Worm (Caenorhabditis elegans) whole organism, young adult: ENCODE data around the gene fzr-1.

Source experiments
- B0019.2 ChIP-seq: fragments of 200-800 bp; sonication (Bioruptor generic); conservative IDR thresholded peaks from 2 replicates; pipeline ENCODE4 v1.3.6; 2022; ENCODE audit warnings: missing genetic modification reagents, missing genetic modification characterization, missing compliant biosample characterization
- C06A6.2 ChIP-seq: fragments of 200-800 bp; sonication (Bioruptor generic); conservative IDR thresholded peaks from 2 replicates; pipeline ENCODE4 v1.3.6; 2022; ENCODE audit warnings: missing genetic modification characterization, missing compliant biosample characterization
- D2030.7 ChIP-seq: fragments of 200-800 bp; sonication (Bioruptor generic); IDR thresholded peaks from 2 replicates; pipeline ENCODE4 v1.3.6; 2022; ENCODE audit warnings: missing genetic modification reagents, missing genetic modification characterization, missing compliant biosample characterization
- F22D6.2 ChIP-seq: sonication (generic microtip); optimal IDR thresholded peaks from 2 replicates; lab custom pipeline; 2016; ENCODE audit warnings: mild to moderate bottlenecking, missing genetic modification characterization, missing compliant biosample characterization
- F23B12.7 ChIP-seq: sonication (generic microtip); optimal IDR thresholded peaks from 2 replicates; lab custom pipeline; 2017; ENCODE audit warnings: missing genetic modification characterization, mild to moderate bottlenecking, missing compliant biosample characterization, antibody characterized with exemption, moderate library complexity; ENCODE audit not compliant: insufficient read depth
- F33H1.4 ChIP-seq: fragments of 200-800 bp; sonication (Bioruptor generic); IDR thresholded peaks from 2 replicates; pipeline ENCODE4 v1.3.6; 2022; ENCODE audit warnings: missing genetic modification reagents, missing genetic modification characterization, missing compliant biosample characterization
- K12H6.12 ChIP-seq: fragments of 200-800 bp; sonication (Bioruptor generic); optimal IDR thresholded peaks from 2 replicates; lab custom pipeline; 2018; ENCODE audit warnings: mild to moderate bottlenecking, missing genetic modification characterization, missing compliant biosample characterization
- T07F8.4 ChIP-seq: sonication (generic microtip); optimal IDR thresholded peaks from 2 replicates; lab custom pipeline; 2016; ENCODE audit warnings: mild to moderate bottlenecking, missing genetic modification characterization, moderate library complexity, missing compliant biosample characterization
- Y53F4B.3 ChIP-seq: fragments of 200-800 bp; sonication (Bioruptor generic); IDR thresholded peaks from 2 replicates; pipeline ENCODE4 v1.3.6; 2022; ENCODE audit warnings: missing genetic modification reagents, missing genetic modification characterization, missing compliant biosample characterization
- Y56A3A.18 ChIP-seq: fragments of 200-800 bp; sonication (Bioruptor generic); IDR thresholded peaks from 2 replicates; pipeline ENCODE4 v1.3.6; 2022; ENCODE audit warnings: missing genetic modification reagents, missing genetic modification characterization, missing compliant biosample characterization
- Y95B8A.8 ChIP-seq: fragments of 200-800 bp; sonication (Bioruptor generic); IDR thresholded peaks from 2 replicates; pipeline ENCODE4 v1.3.6; 2022; ENCODE audit warnings: missing genetic modification reagents, missing genetic modification characterization, missing compliant biosample characterization
- aptf-2 ChIP-seq: fragments of 200-800 bp; sonication (Bioruptor generic); conservative IDR thresholded peaks from 2 replicates; pipeline ENCODE4 v1.3.6; 2022; ENCODE audit warnings: missing genetic modification reagents, missing genetic modification characterization, missing compliant biosample characterization
- aptf-3 ChIP-seq: fragments of 200-800 bp; sonication (Bioruptor generic); IDR thresholded peaks from 2 replicates; pipeline ENCODE4 v1.3.6; 2022; ENCODE audit warnings: missing genetic modification characterization, missing compliant biosample characterization
- attf-6 ChIP-seq: fragments of 200-800 bp; sonication (Bioruptor generic); IDR thresholded peaks from 2 replicates; pipeline ENCODE4 v1.3.6; 2022; ENCODE audit warnings: missing genetic modification reagents, missing genetic modification characterization, missing compliant biosample characterization
- bed-2 ChIP-seq: fragments of 200-800 bp; sonication (Bioruptor generic); IDR thresholded peaks from 2 replicates; pipeline ENCODE4 v1.3.6; 2022; ENCODE audit warnings: missing genetic modification reagents, missing genetic modification characterization, missing compliant biosample characterization
- cebp-2 ChIP-seq: fragments of 200-800 bp; sonication (Bioruptor generic); IDR thresholded peaks from 2 replicates; pipeline ENCODE4 v1.3.6; 2022; ENCODE audit warnings: missing genetic modification characterization, missing compliant biosample characterization
- ceh-79 ChIP-seq: sonication (generic microtip); optimal IDR thresholded peaks from 2 replicates; lab custom pipeline; 2017; ENCODE audit warnings: mild to moderate bottlenecking, missing genetic modification characterization, missing compliant biosample characterization
- chd-7 ChIP-seq: sonication (generic microtip); optimal IDR thresholded peaks from 2 replicates; lab custom pipeline; 2016; ENCODE audit warnings: mild to moderate bottlenecking, missing genetic modification characterization, moderate library complexity, missing compliant biosample characterization
- die-1 ChIP-seq: sonication (generic microtip); optimal IDR thresholded peaks from 2 replicates; lab custom pipeline; 2016; ENCODE audit warnings: missing genotype, mild to moderate bottlenecking, missing genetic modification characterization, missing compliant biosample characterization
- dox-1 ChIP-seq: fragments of 200-800 bp; sonication (Bioruptor generic); IDR thresholded peaks from 2 replicates; pipeline ENCODE4 v1.3.6; 2022; ENCODE audit warnings: missing genetic modification reagents, missing genetic modification characterization, missing compliant biosample characterization
- dpff-1 ChIP-seq: sonication (generic microtip); optimal IDR thresholded peaks from 2 replicates; lab custom pipeline; 2017; ENCODE audit warnings: mild to moderate bottlenecking, missing genetic modification characterization, missing compliant biosample characterization
- efl-1 ChIP-seq: fragments of 150-350 bp; optimal IDR thresholded peaks from 2 replicates; lab custom pipeline; 2014; ENCODE audit warnings: missing biosample characterization, missing genetic modification reagents, missing genetic modification characterization
- egl-44 ChIP-seq: fragments of 200-800 bp; sonication (Bioruptor generic); IDR thresholded peaks from 2 replicates; pipeline ENCODE4 v1.3.6; 2022; ENCODE audit warnings: missing genetic modification reagents, missing genetic modification characterization, missing compliant biosample characterization
- egrh-3 ChIP-seq: fragments of 200-800 bp; sonication (Bioruptor generic); IDR thresholded peaks from 2 replicates; pipeline ENCODE4 v1.3.6; 2022; ENCODE audit warnings: missing genetic modification reagents, missing genetic modification characterization, missing compliant biosample characterization
- hlh-26 ChIP-seq: fragments of 200-800 bp; sonication (Bioruptor generic); conservative IDR thresholded peaks from 2 replicates; pipeline ENCODE4 v1.3.6; 2022; ENCODE audit warnings: missing genetic modification reagents, missing genetic modification characterization, missing compliant biosample characterization
- hmg-20 ChIP-seq: fragments of 200-800 bp; sonication (Bioruptor generic); IDR thresholded peaks from 2 replicates; pipeline ENCODE4 v1.3.6; 2022; ENCODE audit warnings: missing genetic modification reagents, missing genetic modification characterization, missing compliant biosample characterization
- hrde-1 ChIP-seq: sonication (generic microtip); optimal IDR thresholded peaks from 2 replicates; lab custom pipeline; 2016; ENCODE audit warnings: missing genetic modification characterization, mild to moderate bottlenecking, missing compliant biosample characterization, moderate library complexity, missing genotype, missing genetic modification reagents, borderline replicate concordance
- lag-1 ChIP-seq: fragments of 200-800 bp; sonication (Bioruptor generic); IDR thresholded peaks from 2 replicates; pipeline ENCODE4 v1.3.6; 2022; ENCODE audit warnings: missing genetic modification reagents, missing genetic modification characterization, missing compliant biosample characterization
- let-526 ChIP-seq: fragments of 200-800 bp; sonication (Bioruptor generic); IDR thresholded peaks from 2 replicates; pipeline ENCODE4 v1.3.6; 2022; ENCODE audit warnings: missing genetic modification reagents, missing genetic modification characterization, missing compliant biosample characterization
- let-607 ChIP-seq, 2 experiments: fragments of 200-800 bp in 1 of 2; sonication (Bioruptor generic) in 1 of 2; sonication (generic microtip) in 1 of 2; optimal IDR thresholded peaks; 2 replicates each; lab custom pipeline; 2016 to 2018; ENCODE audit warnings: mild to moderate bottlenecking in 2 of 2, missing compliant biosample characterization in 2 of 2, missing genetic modification characterization in 2 of 2, moderate library complexity in 2 of 2, missing genotype in 1 of 2
- lsl-1 ChIP-seq: fragments of 200-800 bp; sonication (Bioruptor generic); optimal IDR thresholded peaks from 2 replicates; lab custom pipeline; 2018; ENCODE audit warnings: mild to moderate bottlenecking, missing genetic modification characterization, moderate library complexity, missing compliant biosample characterization
- madf-3 ChIP-seq: fragments of 200-800 bp; sonication (Bioruptor generic); IDR thresholded peaks from 2 replicates; pipeline ENCODE4 v1.3.6; 2022; ENCODE audit warnings: missing genetic modification reagents, missing genetic modification characterization, missing compliant biosample characterization
- madf-8 ChIP-seq: fragments of 200-800 bp; sonication (Bioruptor generic); conservative IDR thresholded peaks from 2 replicates; pipeline ENCODE4 v1.3.6; 2022; ENCODE audit warnings: missing genetic modification reagents, missing genetic modification characterization, missing compliant biosample characterization
- mcd-1 ChIP-seq: fragments of 200-800 bp; sonication (Bioruptor generic); IDR thresholded peaks from 2 replicates; pipeline ENCODE4 v1.3.6; 2022; ENCODE audit warnings: missing genetic modification reagents, missing genetic modification characterization, missing compliant biosample characterization
- nhr-80 ChIP-seq: sonication (generic microtip); optimal IDR thresholded peaks from 2 replicates; lab custom pipeline; 2016; ENCODE audit warnings: missing genetic modification characterization, missing compliant biosample characterization
- nhr-90 ChIP-seq: sonication (generic microtip); optimal IDR thresholded peaks from 2 replicates; lab custom pipeline; 2016; ENCODE audit warnings: missing genotype, mild to moderate bottlenecking, missing genetic modification characterization, missing compliant biosample characterization
- pha-4 ChIP-seq: fragments of 150-350 bp; sonication (generic microtip); optimal IDR thresholded peaks from 2 replicates; lab custom pipeline; 2014; ENCODE audit warnings: missing biosample characterization, missing genetic modification reagents, missing genetic modification characterization
- rec-8 ChIP-seq, 2 experiments: sonication (generic microtip); optimal IDR thresholded peaks; 2 replicates each; lab custom pipeline; 2016; ENCODE audit warnings: mild to moderate bottlenecking in 2 of 2, missing genetic modification characterization in 2 of 2, missing genetic modification reagents in 2 of 2, missing genotype in 2 of 2, missing biosample characterization in 1 of 2, missing compliant biosample characterization in 1 of 2, moderate library complexity in 1 of 2
- sea-2 ChIP-seq: fragments of 200-800 bp; sonication (Bioruptor generic); IDR thresholded peaks from 2 replicates; pipeline ENCODE4 v1.3.6; 2022; ENCODE audit warnings: missing genetic modification characterization, missing compliant biosample characterization
- snpc-1.1 ChIP-seq: sonication (generic microtip); optimal IDR thresholded peaks from 2 replicates; lab custom pipeline; 2017; ENCODE audit warnings: missing genetic modification characterization, mild to moderate bottlenecking, missing compliant biosample characterization, antibody characterized with exemption, moderate library complexity, missing genotype, missing genetic modification reagents; ENCODE audit not compliant: insufficient read depth
- tbp1 ChIP-seq: fragments of 200-800 bp; sonication (Bioruptor generic); optimal IDR thresholded peaks from 2 replicates; lab custom pipeline; 2018; ENCODE audit warnings: mild to moderate bottlenecking, missing genetic modification characterization, missing compliant biosample characterization
- tlf-1 ChIP-seq: fragments of 200-800 bp; sonication (Bioruptor generic); optimal IDR thresholded peaks from 2 replicates; lab custom pipeline; 2018; ENCODE audit warnings: mild to moderate bottlenecking, missing genetic modification characterization, missing compliant biosample characterization
- unc-62 ChIP-seq: fragments of 150-350 bp; optimal IDR thresholded peaks from 2 replicates; lab custom pipeline; 2014; ENCODE audit warnings: missing biosample characterization, missing genetic modification reagents, missing genetic modification characterization
- xnd-1 ChIP-seq: sonication (generic microtip); optimal IDR thresholded peaks from 2 replicates; lab custom pipeline; 2016; ENCODE audit warnings: missing genotype, missing genetic modification reagents, missing genetic modification characterization, missing compliant biosample characterization
- zim-3 ChIP-seq: sonication (generic microtip); optimal IDR thresholded peaks from 2 replicates; lab custom pipeline; 2017; ENCODE audit warnings: mild to moderate bottlenecking, missing genetic modification characterization, moderate library complexity, missing compliant biosample characterization
- ztf-18 ChIP-seq: sonication (generic microtip); optimal IDR thresholded peaks from 2 replicates; lab custom pipeline; 2016; ENCODE audit warnings: missing genotype, mild to moderate bottlenecking, missing genetic modification characterization, missing compliant biosample characterization
- ztf-22 ChIP-seq: fragments of 200-800 bp; sonication (Bioruptor generic); optimal IDR thresholded peaks from 2 replicates; lab custom pipeline; 2018; ENCODE audit warnings: mild to moderate bottlenecking, missing genetic modification characterization, moderate library complexity, missing compliant biosample characterization
- ztf-26 ChIP-seq: sonication (generic microtip); optimal IDR thresholded peaks from 2 replicates; lab custom pipeline; 2017; ENCODE audit warnings: missing genetic modification characterization, missing compliant biosample characterization
- ztf-3 ChIP-seq: fragments of 200-800 bp; sonication (Bioruptor generic); optimal IDR thresholded peaks from 2 replicates; lab custom pipeline; 2018; ENCODE audit warnings: mild to moderate bottlenecking, missing genetic modification characterization, missing compliant biosample characterization

fzr-1 gene

DNA sequence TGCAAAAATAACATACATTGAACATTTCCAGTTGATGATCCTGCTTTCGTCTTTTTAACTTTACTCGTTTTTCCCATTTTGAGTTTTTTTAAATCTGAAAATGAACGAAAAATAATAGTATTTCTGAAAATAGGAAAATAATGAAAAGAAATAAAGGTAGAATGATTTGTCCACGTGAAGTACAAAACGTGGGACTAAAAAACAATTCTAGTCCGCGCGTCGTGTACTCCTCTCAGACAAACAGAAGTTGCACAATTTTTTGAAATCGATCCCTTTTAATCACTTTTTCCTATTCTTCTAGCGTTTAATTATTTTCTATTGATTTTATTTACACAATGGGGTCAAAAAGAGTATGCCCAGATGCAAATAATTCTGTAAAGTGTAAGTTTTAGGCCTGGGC lies 53.2 kb downstream of the fzr-1 start, which contains the start of the genes E02H1.1 and tag-124 (continued):
- TF ChIP-seq aptf-2 (no peak), madf-3 (GFP tag; lab: Robert Waterston, UW) (0 out of 2 replicates have a peak, but pooled peaks have one; percentile 49), die-1 (no peak), C06A6.2 (GFP tag; lab: Robert Waterston, UW) (no peak), lsl-1 (GFP tag; lab: Kevin White, UChicago) (peak; percentile 27), ztf-26 (no peak), lag-1 (GFP tag; lab: Robert Waterston, UW) (no peak), madf-8 (GFP tag; lab: Robert Waterston, UW) (peak; percentile 29; the same call in 1 of the 2 replicates), F23B12.7 (tag; lab: Kevin White, UChicago) (no peak), B0019.2 (GFP tag; lab: Robert Waterston, UW) (no peak), pha-4 (tag; lab: Kevin White, UChicago) (no peak), F33H1.4 (GFP tag; lab: Robert Waterston, UW) (peak; percentile 57), nhr-80 (no peak), tlf-1 (GFP tag; lab: Kevin White, UChicago) (no peak), ztf-18 (tag; lab: Kevin White, UChicago) (no peak), ztf-22 (GFP tag; lab: Kevin White, UChicago) (no peak), egl-44 (no peak), T07F8.4 (tag; lab: Kevin White, UChicago) (no peak), attf-6 (GFP tag; lab: Robert Waterston, UW) (0 out of 2 replicates have a peak, but pooled peaks have one; percentile 31), dox-1 (GFP tag; lab: Robert Waterston, UW) (peak; percentile 37; the same call in 1 of the 2 replicates), chd-7 (tag; lab: Kevin White, UChicago) (peak; percentile 29), nhr-90 (tag; lab: Kevin White, UChicago) (no peak), hrde-1 (tag; lab: Kevin White, UChicago) (no peak), Y56A3A.18 (no peak), bed-2 (GFP tag; lab: Robert Waterston, UW) (0 out of 2 replicates have a peak, but pooled peaks have one; percentile 34), sea-2 (no peak), Y95B8A.8 (no peak), D2030.7 (GFP tag; lab: Robert Waterston, UW) (no peak), ceh-79 (tag; lab: Kevin White, UChicago) (no peak), K12H6.12 (tag; lab: Kevin White, UChicago) (peak; percentile 48), cebp-2 (no peak), rec-8 (tag; optimal IDR thresholded peaks at IDR 0.05; lab: Kevin White, UChicago) (peak in 1 of 2 experiments; percentile 68), let-526 (GFP tag; lab: Robert Waterston, UW) (no peak), let-607 (tag; optimal IDR thresholded peaks at IDR 0.05; lab: Kevin White, UChicago) (peak in 1 of 2 experiments; percentile 62), ztf-3 (no peak), F22D6.2 (tag; lab: Kevin White, UChicago) (no peak), efl-1 (no peak), unc-62 (GFP tag; lab: Kevin White, UChicago) (no peak), aptf-3 (GFP tag; lab: Robert Waterston, UW) (no peak), snpc-1.1 (tag; lab: Kevin White, UChicago) (no peak), egrh-3 (GFP tag; lab: Robert Waterston, UW) (no peak), zim-3 (tag; lab: Kevin White, UChicago) (no peak), mcd-1 (GFP tag; lab: Robert Waterston, UW) (peak; percentile 63; the same call in 1 of the 2 replicates), Y53F4B.3 (GFP tag; lab: Robert Waterston, UW) (no peak), hlh-26 (GFP tag; lab: Robert Waterston, UW) (no peak), dpff-1 (tag; lab: Kevin White, UChicago) (no peak), tbp1 (GFP tag; lab: Kevin White, UChicago) (peak; percentile 21), xnd-1 (peak; percentile 2), hmg-20 (GFP tag; lab: Robert Waterston, UW) (no peak)
